Fruit fly (Drosophila melanogaster) whole organism, embryonic: ENCODE data around the gene CG34288.
A peak's percentile ranks its signal among the peaks of the same experiment; 100 is the strongest.

Source experiments
- CG10274 ChIP-seq: fragments of 200-800 bp; sonication (Bioruptor generic); optimal IDR thresholded peaks from 3 replicates; lab custom pipeline; 2017; ENCODE audit warnings: missing biosample characterization, mild to moderate bottlenecking, missing genetic modification characterization
- CG15696 ChIP-seq: fragments of 200-800 bp; sonication (Bioruptor generic); optimal IDR thresholded peaks from 2 replicates; lab custom pipeline; 2019; ENCODE audit warnings: missing biosample characterization, mild to moderate bottlenecking, missing genetic modification characterization, moderate library complexity
- CG3065 ChIP-seq: fragments of 200-800 bp; sonication (Bioruptor generic); optimal IDR thresholded peaks from 2 replicates; lab custom pipeline; 2016; ENCODE audit warnings: missing biosample characterization, missing genetic modification characterization
- Deaf1 ChIP-seq: fragments of 200-800 bp; optimal IDR thresholded peaks from 3 replicates; lab custom pipeline; 2019; ENCODE audit warnings: missing biosample characterization, mild to moderate bottlenecking, missing genetic modification characterization, moderate library complexity
- Hr51 ChIP-seq, 2 experiments: fragments of 200-800 bp; sonication (Bioruptor generic); optimal IDR thresholded peaks; 2 replicates in 1 of 2; 3 replicates in 1 of 2; lab custom pipeline; 2016 to 2018; ENCODE audit warnings: missing biosample characterization in 2 of 2, missing genetic modification characterization in 2 of 2, mild to moderate bottlenecking in 1 of 2, moderate library complexity in 1 of 2
- Hsf ChIP-seq: fragments of 200-800 bp; sonication (Bioruptor generic); optimal IDR thresholded peaks from 3 replicates; lab custom pipeline; 2016; ENCODE audit warnings: missing biosample characterization, missing genetic modification characterization
- Lim3 ChIP-seq: fragments of 200-800 bp; sonication (Bioruptor generic); IDR thresholded peaks from 2 replicates; pipeline ENCODE4 v1.3.6; 2022; ENCODE audit warnings: missing biosample characterization, missing genetic modification characterization
- NC2β ChIP-seq: fragments of 200-800 bp; sonication (Bioruptor generic); optimal IDR thresholded peaks from 2 replicates; lab custom pipeline; 2016; ENCODE audit warnings: missing biosample characterization, missing genetic modification characterization
- Pdp1 ChIP-seq, 2 experiments: fragments of 200-800 bp; sonication (Bioruptor generic); optimal IDR thresholded peaks; 3 replicates each; lab custom pipeline; 2016; ENCODE audit warnings: missing biosample characterization in 2 of 2, missing genetic modification characterization in 2 of 2, mild to moderate bottlenecking in 1 of 2, moderate library complexity in 1 of 2
- Six4 ChIP-seq: fragments of 200-800 bp; sonication (Bioruptor generic); optimal IDR thresholded peaks from 2 replicates; lab custom pipeline; 2016; ENCODE audit warnings: missing biosample characterization, missing genetic modification characterization
- Ssrp ChIP-seq: fragments of 200-800 bp; sonication (Bioruptor generic); optimal IDR thresholded peaks from 2 replicates; lab custom pipeline; 2018; ENCODE audit warnings: missing biosample characterization, mild to moderate bottlenecking, missing genetic modification characterization, moderate library complexity
- insv ChIP-seq, 2 experiments: fragments of 200-800 bp; sonication (Bioruptor generic); optimal IDR thresholded peaks; 3 replicates each; lab custom pipeline; 2016 to 2018; ENCODE audit warnings: missing biosample characterization in 2 of 2, missing genetic modification characterization in 2 of 2
- pum ChIP-seq: fragments of 200-800 bp; sonication (Bioruptor generic); optimal IDR thresholded peaks from 2 replicates; lab custom pipeline; 2016; ENCODE audit warnings: missing biosample characterization, missing genetic modification characterization
- unc-4 ChIP-seq: fragments of 200-800 bp; sonication (Bioruptor generic); IDR thresholded peaks from 2 replicates; pipeline ENCODE4 v1.3.6; 2022; ENCODE audit warnings: missing biosample characterization, missing genetic modification characterization; ENCODE audit not compliant: partially characterized antibody

DNA sequence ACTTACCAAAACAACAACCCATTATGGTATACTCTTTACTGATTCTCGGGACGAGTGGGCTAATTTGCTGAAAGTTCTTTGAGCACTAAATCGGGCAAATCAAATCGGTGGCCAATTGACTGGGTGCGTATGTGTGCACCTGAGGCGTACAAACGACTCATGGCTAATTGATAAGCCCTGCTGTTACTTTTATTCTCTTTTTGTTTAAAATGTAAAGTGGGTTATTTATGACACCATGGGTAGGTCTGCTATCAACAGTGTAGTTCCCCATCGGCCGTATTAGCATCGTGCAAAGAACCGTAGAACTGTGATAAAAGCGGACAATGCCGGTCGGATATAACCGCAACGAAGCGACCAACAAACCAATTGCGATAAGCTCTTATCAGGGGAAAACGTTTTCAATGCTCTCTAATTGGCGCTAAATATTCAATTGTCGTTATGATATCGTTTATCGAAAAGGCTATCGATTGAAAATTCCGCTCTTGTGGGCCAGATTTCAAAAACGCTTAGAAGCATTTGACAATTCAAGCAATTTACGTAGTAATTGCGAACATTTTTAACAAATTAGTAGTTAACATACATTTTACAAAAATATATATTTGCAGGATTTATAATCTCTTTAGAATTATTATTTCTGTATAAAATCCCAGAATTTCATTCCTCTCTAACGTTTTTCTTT, at the start of gene CG34288:
- TF ChIP-seq CG3065 (GFP tag; lab: Kevin White, UChicago), result no peak
- TF ChIP-seq pum, result no peak
- TF ChIP-seq Six4 (GFP tag; lab: Kevin White, UChicago), result no peak
- no peak for TF ChIP-seq Hsf (GFP tag; lab: Kevin White, UChicago)
- no peak for TF ChIP-seq Lim3 (GFP tag; lab: Robert Waterston, UW)
- TF ChIP-seq CG10274 (GFP tag; lab: Kevin White, UChicago), result peak; percentile 99
- no peak for TF ChIP-seq CG15696 (tag; lab: Kevin White, UChicago)
- TF ChIP-seq unc-4 (GFP tag; lab: Robert Waterston, UW), result no peak
- TF ChIP-seq Pdp1 (GFP tag; optimal IDR thresholded peaks at IDR 0.05; lab: Kevin White, UChicago), result no peak
- peak in 1 of 2 experiments; percentile 47 for TF ChIP-seq Hr51 (GFP tag; optimal IDR thresholded peaks at IDR 0.05; lab: Kevin White, UChicago)
- TF ChIP-seq Ssrp (tag; lab: Kevin White, UChicago), result no peak
- TF ChIP-seq Deaf1, result no peak
- TF ChIP-seq insv (GFP tag; optimal IDR thresholded peaks at IDR 0.05; lab: Kevin White, UChicago), result no peak
- TF ChIP-seq NC2β (GFP tag; lab: Kevin White, UChicago), result no peak
